Worm (Caenorhabditis elegans): ENCODE measurements around the gene ced-8.

Gene ced-8

ce11 chrX:8404308-8405085 is 12.2 kb downstream of the ced-8 start (continued):
- peak; percentile 90 for TF ChIP-seq ZK337.2 (GFP tag; IDR thresholded peaks at IDR 0.05)
- TF ChIP-seq T20F7.1 (GFP tag; optimal IDR thresholded peaks at IDR 0.05), result peak; percentile 78
- TF ChIP-seq madf-9 (GFP tag; conservative IDR thresholded peaks at IDR 0.05), result peak; percentile 94
- peak; percentile 98 for TF ChIP-seq ctbp-1 (GFP tag; IDR thresholded peaks at IDR 0.05)
- TF ChIP-seq jun-1 (tag; optimal IDR thresholded peaks at IDR 0.05), result peak; percentile 85
- TF ChIP-seq ces-1 (GFP tag; optimal IDR thresholded peaks at IDR 0.05), result peak; percentile 72
- peak; percentile 96 for TF ChIP-seq F44E2.7 (GFP tag; IDR thresholded peaks at IDR 0.05)
- TF ChIP-seq ceh-28 (tag; optimal IDR thresholded peaks at IDR 0.05), result no peak
- TF ChIP-seq hlh-30 (tag; optimal IDR thresholded peaks at IDR 0.05; ENCODE audit: insufficient read depth), result peak; percentile 85
- TF ChIP-seq pqm-1 (tag; optimal IDR thresholded peaks at IDR 0.05), result peak; percentile 10
- TF ChIP-seq lin-38 (GFP tag; IDR thresholded peaks at IDR 0.05), result no peak; the same call in 1 of the 2 replicates
- peak; percentile 95 for TF ChIP-seq ceh-20 (GFP tag; IDR thresholded peaks at IDR 0.05)
- peak; percentile 86 to 89 for TF ChIP-seq daf-16 (GFP tag; optimal IDR thresholded peaks at IDR 0.05)
- peak; percentile 86 for TF ChIP-seq daf-16 (tag; optimal IDR thresholded peaks at IDR 0.05)
- no peak for TF ChIP-seq ZK546.5 (tag; optimal IDR thresholded peaks at IDR 0.05)
- peak; percentile 82 for TF ChIP-seq ceh-32 (tag; optimal IDR thresholded peaks at IDR 0.05; ENCODE audit: poor library complexity)
- no peak for TF ChIP-seq egl-27 (tag; optimal IDR thresholded peaks at IDR 0.05)
- TF ChIP-seq nhr-28 (tag; optimal IDR thresholded peaks at IDR 0.05), result peak; percentile 79
- TF ChIP-seq vab-7 (GFP tag; IDR thresholded peaks at IDR 0.05), result peak; percentile 99
- TF ChIP-seq lir-3 (tag; optimal IDR thresholded peaks at IDR 0.05), result peak; percentile 88
- peak; percentile 81 for TF ChIP-seq nhr-6 (tag; optimal IDR thresholded peaks at IDR 0.05)
- TF ChIP-seq nhr-76 (tag; optimal IDR thresholded peaks at IDR 0.05), result no peak
- TF ChIP-seq hif-1 (tag; optimal IDR thresholded peaks at IDR 0.05), result peak; percentile 51 to 86
- peak; percentile 67 for TF ChIP-seq ztf-7 (tag; optimal IDR thresholded peaks at IDR 0.05)
- TF ChIP-seq spr-3 (GFP tag; optimal IDR thresholded peaks at IDR 0.05), result peak; percentile 89
- TF ChIP-seq dpl-1 (GFP tag; optimal IDR thresholded peaks at IDR 0.05), result peak; percentile 47
- peak; percentile 91 for TF ChIP-seq php-3 (GFP tag; IDR thresholded peaks at IDR 0.05)
- peak; percentile 95 for TF ChIP-seq snpc-1.2 (GFP tag; IDR thresholded peaks at IDR 0.05)
- peak; percentile 93 for TF ChIP-seq nhr-111 (GFP tag; optimal IDR thresholded peaks at IDR 0.05)
- TF ChIP-seq D1046.2 (GFP tag; IDR thresholded peaks at IDR 0.05), result peak; percentile 93
- TF ChIP-seq fkh-10 (GFP tag; optimal IDR thresholded peaks at IDR 0.05), result peak; percentile 19
- peak; percentile 41 to 79 for TF ChIP-seq lsy-2 (tag; optimal IDR thresholded peaks at IDR 0.05)
- peak; percentile 82 for TF ChIP-seq mxl-3 (GFP tag; optimal IDR thresholded peaks at IDR 0.05)
- TF ChIP-seq F26F4.8 (GFP tag; conservative IDR thresholded peaks at IDR 0.05), result peak; percentile 93
- TF ChIP-seq zfp-3 (GFP tag; conservative IDR thresholded peaks at IDR 0.05), result peak; percentile 89
- TF ChIP-seq zfp-2 (tag; optimal IDR thresholded peaks at IDR 0.05), result peak; percentile 59
- peak; percentile 89 for TF ChIP-seq dve-1 (tag; optimal IDR thresholded peaks at IDR 0.05; ENCODE audit: insufficient read depth)
- TF ChIP-seq Y5F2A.4 (GFP tag; optimal IDR thresholded peaks at IDR 0.05), result peak; percentile 80
- peak; percentile 95 for TF ChIP-seq arid-1 (GFP tag; conservative IDR thresholded peaks at IDR 0.05)
- peak; percentile 85 for TF ChIP-seq saeg-2 (GFP tag; IDR thresholded peaks at IDR 0.05)
- peak; percentile 91 for TF ChIP-seq mdt-29 (GFP tag; IDR thresholded peaks at IDR 0.05)
- TF ChIP-seq egl-43 (GFP tag; IDR thresholded peaks at IDR 0.05), result peak; percentile 99
- peak; percentile 94 for TF ChIP-seq lin-1 (GFP tag; IDR thresholded peaks at IDR 0.05)
- TF ChIP-seq snpc-4 (tag; optimal IDR thresholded peaks at IDR 0.05), result no peak
- peak; percentile 93 for TF ChIP-seq hlh-11 (tag; optimal IDR thresholded peaks at IDR 0.05)
- no peak for TF ChIP-seq ceh-62 (tag; optimal IDR thresholded peaks at IDR 0.05)
- TF ChIP-seq unc-130 (GFP tag; optimal IDR thresholded peaks at IDR 0.05), result peak; percentile 68
- TF ChIP-seq ztf-11 (tag; optimal IDR thresholded peaks at IDR 0.05), result no peak
- no peak for TF ChIP-seq fos-1 (tag; optimal IDR thresholded peaks at IDR 0.05)
- TF ChIP-seq F37D6.2 (tag; optimal IDR thresholded peaks at IDR 0.05), result peak; percentile 87

Data from whole organism, L4 larva.